Worm (Caenorhabditis elegans) whole organism, late embryonic: Measurements from ENCODE around the gene clec-24.

Experiments
- che-1 ChIP-seq: sonication (generic microtip); optimal IDR thresholded peaks from 2 replicates; lab custom pipeline; 2016; ENCODE audit warnings: mild to moderate bottlenecking, missing genetic modification characterization, missing compliant biosample characterization
- elt-2 ChIP-seq: sonication (generic microtip); optimal IDR thresholded peaks from 2 replicates; lab custom pipeline; 2016; ENCODE audit warnings: missing genetic modification reagents, missing genetic modification characterization, missing compliant biosample characterization
- lim-6 ChIP-seq: sonication (generic microtip); optimal IDR thresholded peaks from 2 replicates; lab custom pipeline; 2016; ENCODE audit warnings: missing genetic modification characterization, missing compliant biosample characterization
- mec-3 ChIP-seq: sonication (generic microtip); optimal IDR thresholded peaks from 2 replicates; lab custom pipeline; 2016; ENCODE audit warnings: borderline replicate concordance, missing genetic modification characterization, missing compliant biosample characterization
- nhr-11 ChIP-seq: fragments of 150-350 bp; optimal IDR thresholded peaks from 2 replicates; lab custom pipeline; 2014; ENCODE audit warnings: missing biosample characterization, missing genetic modification characterization
- pha-4 ChIP-seq: fragments of 150-350 bp; optimal IDR thresholded peaks from 2 replicates; lab custom pipeline; 2018; ENCODE audit warnings: missing biosample characterization, missing genetic modification reagents, missing genetic modification characterization
- unc-86 ChIP-seq: sonication (generic microtip); optimal IDR thresholded peaks from 2 replicates; lab custom pipeline; 2016; ENCODE audit warnings: missing genetic modification characterization, missing compliant biosample characterization

ce11 chrV:16815261-16815660 is 46.6 kb upstream of the clec-24 start, which contains the start of gene T20B3.1:
- no peak for TF ChIP-seq che-1 (tag; lab: Kevin White, UChicago)
- TF ChIP-seq mec-3 (tag; lab: Kevin White, UChicago) = no peak
- no peak for TF ChIP-seq nhr-11 (tag; lab: Kevin White, UChicago)
- TF ChIP-seq elt-2 (tag; lab: Kevin White, UChicago) = no peak
- no peak for TF ChIP-seq unc-86 (tag; lab: Kevin White, UChicago)
- TF ChIP-seq pha-4 = no peak
- TF ChIP-seq lim-6 (tag; lab: Kevin White, UChicago) = no peak
